Worm (Caenorhabditis elegans) whole organism, late embryonic: ENCODE measurements around the gene ceh-27.
A peak's percentile ranks its signal among the peaks of the same experiment; 100 is the strongest.

ENCODE experiments used
- C08G9.2 ChIP-seq: sonication (generic microtip); optimal IDR thresholded peaks from 2 replicates; lab custom pipeline; 2016; ENCODE audit warnings: mild to moderate bottlenecking, missing genetic modification characterization, moderate library complexity, missing compliant biosample characterization
- C38D4.7 ChIP-seq: fragments of 200-800 bp; sonication (Bioruptor generic); optimal IDR thresholded peaks from 2 replicates; lab custom pipeline; 2018; ENCODE audit warnings: mild to moderate bottlenecking, missing genetic modification characterization, moderate library complexity, missing compliant biosample characterization
- K09A11.1 ChIP-seq: sonication (generic microtip); optimal IDR thresholded peaks from 2 replicates; lab custom pipeline; 2017; ENCODE audit warnings: antibody characterized with exemption, mild to moderate bottlenecking, missing genetic modification characterization, missing compliant biosample characterization; ENCODE audit not compliant: insufficient read depth
- T23F11.4 ChIP-seq: fragments of 200-800 bp; sonication (Bioruptor generic); optimal IDR thresholded peaks from 2 replicates; lab custom pipeline; 2018; ENCODE audit warnings: mild to moderate bottlenecking, missing genetic modification characterization, missing compliant biosample characterization
- Y22D7AL.16 ChIP-seq: sonication (generic microtip); optimal IDR thresholded peaks from 2 replicates; lab custom pipeline; 2016; ENCODE audit warnings: missing genetic modification characterization, missing compliant biosample characterization
- ceh-18 ChIP-seq: sonication (generic microtip); optimal IDR thresholded peaks from 2 replicates; lab custom pipeline; 2016; ENCODE audit warnings: missing genetic modification characterization, missing compliant biosample characterization
- ceh-19 ChIP-seq: fragments of 200-800 bp; sonication (Bioruptor generic); optimal IDR thresholded peaks from 2 replicates; lab custom pipeline; 2018; ENCODE audit warnings: mild to moderate bottlenecking, missing genetic modification characterization, missing compliant biosample characterization
- ceh-22 ChIP-seq: sonication (generic microtip); optimal IDR thresholded peaks from 2 replicates; lab custom pipeline; 2017; ENCODE audit warnings: missing biosample characterization, missing genetic modification characterization
- ceh-24 ChIP-seq: sonication (generic microtip); optimal IDR thresholded peaks from 2 replicates; lab custom pipeline; 2016; ENCODE audit warnings: mild to moderate bottlenecking, missing genetic modification characterization, missing compliant biosample characterization
- ceh-30 ChIP-seq: fragments of 150-350 bp; optimal IDR thresholded peaks from 2 replicates; lab custom pipeline; 2014; ENCODE audit warnings: missing biosample characterization, missing genetic modification characterization
- ceh-31 ChIP-seq: sonication (generic microtip); optimal IDR thresholded peaks from 2 replicates; lab custom pipeline; 2016; ENCODE audit warnings: missing genetic modification characterization, missing compliant biosample characterization
- ceh-34 ChIP-seq: sonication (generic microtip); optimal IDR thresholded peaks from 2 replicates; lab custom pipeline; 2016; ENCODE audit warnings: mild to moderate bottlenecking, missing genetic modification characterization, missing compliant biosample characterization
- ceh-45 ChIP-seq: fragments of 200-800 bp; sonication (Bioruptor generic); IDR thresholded peaks from 2 replicates; pipeline ENCODE4 v1.3.6; 2022; ENCODE audit warnings: missing genetic modification reagents, missing genetic modification characterization, missing compliant biosample characterization
- ceh-6 ChIP-seq: fragments of 200-800 bp; sonication (Bioruptor generic); optimal IDR thresholded peaks from 2 replicates; lab custom pipeline; 2018; ENCODE audit warnings: mild to moderate bottlenecking, missing genetic modification characterization, missing compliant biosample characterization
- ceh-9 ChIP-seq: sonication (generic microtip); optimal IDR thresholded peaks from 2 replicates; lab custom pipeline; 2016; ENCODE audit warnings: mild to moderate bottlenecking, missing genetic modification characterization, inconsistent platforms, missing compliant biosample characterization
- dmd-4 ChIP-seq: sonication (generic microtip); optimal IDR thresholded peaks from 2 replicates; lab custom pipeline; 2016; ENCODE audit warnings: borderline replicate concordance, missing genetic modification characterization, missing compliant biosample characterization
- dve-1 ChIP-seq: sonication (generic microtip); optimal IDR thresholded peaks from 2 replicates; lab custom pipeline; 2017; ENCODE audit warnings: antibody characterized with exemption, mild to moderate bottlenecking, missing genetic modification characterization, missing compliant biosample characterization
- elt-2 ChIP-seq: sonication (generic microtip); optimal IDR thresholded peaks from 2 replicates; lab custom pipeline; 2016; ENCODE audit warnings: missing genetic modification reagents, missing genetic modification characterization, missing compliant biosample characterization
- elt-4 ChIP-seq: sonication (generic microtip); optimal IDR thresholded peaks from 2 replicates; lab custom pipeline; 2016; ENCODE audit warnings: missing genetic modification characterization, missing compliant biosample characterization
- ets-4 ChIP-seq: sonication (generic microtip); optimal IDR thresholded peaks from 2 replicates; lab custom pipeline; 2016; ENCODE audit warnings: missing genetic modification characterization, missing compliant biosample characterization
- eyg-1 ChIP-seq: sonication (generic microtip); optimal IDR thresholded peaks from 2 replicates; lab custom pipeline; 2016; ENCODE audit warnings: missing genotype, missing genetic modification characterization, missing compliant biosample characterization
- fax-1 ChIP-seq: sonication (generic microtip); optimal IDR thresholded peaks from 2 replicates; lab custom pipeline; 2016; ENCODE audit warnings: missing genotype, missing genetic modification characterization, missing compliant biosample characterization
- fkh-10 ChIP-seq: fragments of 150-350 bp; optimal IDR thresholded peaks from 2 replicates; lab custom pipeline; 2014; ENCODE audit warnings: missing biosample characterization, missing genetic modification reagents, missing genetic modification characterization
- fkh-6 ChIP-seq: sonication (generic microtip); optimal IDR thresholded peaks from 2 replicates; lab custom pipeline; 2016; ENCODE audit warnings: missing genetic modification characterization, missing compliant biosample characterization
- hlh-15 ChIP-seq: sonication (generic microtip); optimal IDR thresholded peaks from 2 replicates; lab custom pipeline; 2016; ENCODE audit warnings: missing genetic modification characterization, missing compliant biosample characterization
- hlh-30 ChIP-seq: sonication (generic microtip); optimal IDR thresholded peaks from 2 replicates; lab custom pipeline; 2017; ENCODE audit warnings: antibody characterized with exemption, missing genetic modification characterization, missing compliant biosample characterization; ENCODE audit not compliant: insufficient read depth
- hlh-6 ChIP-seq: sonication (generic microtip); optimal IDR thresholded peaks from 2 replicates; lab custom pipeline; 2016; ENCODE audit warnings: missing genotype, missing genetic modification characterization, missing compliant biosample characterization
- lim-6 ChIP-seq: sonication (generic microtip); optimal IDR thresholded peaks from 2 replicates; lab custom pipeline; 2016; ENCODE audit warnings: missing genetic modification characterization, missing compliant biosample characterization
- lin-11 ChIP-seq: fragments of 200-800 bp; sonication (Bioruptor generic); optimal IDR thresholded peaks from 2 replicates; lab custom pipeline; 2018; ENCODE audit warnings: mild to moderate bottlenecking, missing genetic modification characterization, missing compliant biosample characterization
- mec-3 ChIP-seq: sonication (generic microtip); optimal IDR thresholded peaks from 2 replicates; lab custom pipeline; 2016; ENCODE audit warnings: borderline replicate concordance, missing genetic modification characterization, missing compliant biosample characterization
- nfya-1 ChIP-seq: sonication (generic microtip); optimal IDR thresholded peaks from 2 replicates; lab custom pipeline; 2017; ENCODE audit warnings: missing genetic modification characterization, mild to moderate bottlenecking, missing compliant biosample characterization, antibody characterized with exemption, moderate library complexity
- nhr-11 ChIP-seq: fragments of 150-350 bp; optimal IDR thresholded peaks from 2 replicates; lab custom pipeline; 2014; ENCODE audit warnings: missing biosample characterization, missing genetic modification characterization
- odd-2 ChIP-seq: sonication (generic microtip); optimal IDR thresholded peaks from 2 replicates; lab custom pipeline; 2017; ENCODE audit warnings: antibody characterized with exemption, mild to moderate bottlenecking, missing genetic modification characterization, missing compliant biosample characterization
- pag-3 ChIP-seq: sonication (generic microtip); optimal IDR thresholded peaks from 2 replicates; lab custom pipeline; 2016; ENCODE audit warnings: missing compliant biosample characterization, missing genetic modification characterization, borderline replicate concordance
- pax-1 ChIP-seq: fragments of 150-350 bp; optimal IDR thresholded peaks from 2 replicates; lab custom pipeline; 2014; ENCODE audit warnings: missing biosample characterization, missing genetic modification characterization
- pha-2 ChIP-seq: sonication (generic microtip); optimal IDR thresholded peaks from 2 replicates; lab custom pipeline; 2017; ENCODE audit warnings: mild to moderate bottlenecking, missing genetic modification characterization, missing compliant biosample characterization
- pqm-1 ChIP-seq: sonication (generic microtip); optimal IDR thresholded peaks from 2 replicates; lab custom pipeline; 2016; ENCODE audit warnings: missing genetic modification characterization, missing compliant biosample characterization
- ref-2 ChIP-seq: sonication (generic microtip); optimal IDR thresholded peaks from 2 replicates; lab custom pipeline; 2016; ENCODE audit warnings: missing genetic modification characterization, missing compliant biosample characterization
- rnt-1 ChIP-seq: sonication (generic microtip); optimal IDR thresholded peaks from 2 replicates; lab custom pipeline; 2016; ENCODE audit warnings: missing genetic modification characterization, missing compliant biosample characterization
- sdc-2 ChIP-seq: sonication (generic microtip); optimal IDR thresholded peaks from 2 replicates; lab custom pipeline; 2016; ENCODE audit warnings: missing genotype, missing genetic modification characterization, missing compliant biosample characterization
- sox-2 ChIP-seq: fragments of 200-800 bp; sonication (Bioruptor generic); IDR thresholded peaks from 2 replicates; pipeline ENCODE4 v1.3.6; 2022; ENCODE audit warnings: missing genetic modification reagents, missing genetic modification characterization, missing compliant biosample characterization
- tbx-2 ChIP-seq: sonication (generic microtip); optimal IDR thresholded peaks from 2 replicates; lab custom pipeline; 2016; ENCODE audit warnings: missing genetic modification characterization, missing compliant biosample characterization
- tbx-7 ChIP-seq: sonication (generic microtip); optimal IDR thresholded peaks from 2 replicates; lab custom pipeline; 2016; ENCODE audit warnings: missing genotype, missing genetic modification characterization, missing compliant biosample characterization
- unc-42 ChIP-seq: sonication (generic microtip); optimal IDR thresholded peaks from 2 replicates; lab custom pipeline; 2016; ENCODE audit warnings: missing genotype, missing genetic modification characterization, missing compliant biosample characterization
- unc-55 ChIP-seq: sonication (generic microtip); optimal IDR thresholded peaks from 2 replicates; lab custom pipeline; 2017; ENCODE audit warnings: missing biosample characterization, missing genetic modification reagents, missing genetic modification characterization
- unc-86 ChIP-seq: sonication (generic microtip); optimal IDR thresholded peaks from 2 replicates; lab custom pipeline; 2016; ENCODE audit warnings: missing genetic modification characterization, missing compliant biosample characterization
- zip-5 ChIP-seq: sonication (generic microtip); optimal IDR thresholded peaks from 2 replicates; lab custom pipeline; 2016; ENCODE audit warnings: missing genetic modification characterization, missing compliant biosample characterization

The ceh-27 gene

DNA sequence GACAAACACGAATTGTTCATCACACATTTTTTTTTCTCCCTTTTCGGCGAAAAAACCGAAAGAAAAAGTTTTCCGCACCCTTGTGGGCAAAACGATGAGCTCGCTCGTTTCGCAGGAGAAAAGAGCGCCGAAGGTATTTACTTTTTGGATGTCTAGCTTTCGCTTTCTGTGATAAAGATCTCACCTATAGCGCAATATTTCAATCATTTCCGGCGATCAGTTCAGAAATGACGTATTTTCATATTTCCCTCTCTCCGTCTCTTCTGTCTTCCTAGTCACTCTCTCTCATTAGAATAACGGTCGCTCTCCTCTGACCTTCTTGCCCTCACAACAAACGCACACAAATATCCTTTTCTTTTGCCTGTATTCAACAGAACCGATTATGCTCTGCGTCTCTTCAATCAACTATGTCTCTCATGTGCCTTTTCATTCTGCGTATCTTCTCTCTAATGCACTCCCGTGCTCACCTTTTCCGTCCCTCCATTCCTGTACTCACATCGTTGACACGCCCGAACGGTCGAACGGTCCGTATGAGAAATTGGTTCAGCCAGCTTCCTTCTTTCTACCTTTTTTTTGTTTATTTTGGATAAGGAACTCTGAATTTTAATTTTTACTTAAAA is 9.0 kb upstream of the ceh-27 start:
- TF ChIP-seq K09A11.1 (no peak), ceh-18 (no peak), pag-3 (tag; lab: Kevin White, UChicago) (no peak), ceh-24 (tag; lab: Kevin White, UChicago) (no peak), fax-1 (tag; lab: Kevin White, UChicago) (no peak), unc-86 (tag; lab: Kevin White, UChicago) (no peak), tbx-7 (no peak), ets-4 (no peak), ceh-30 (tag; lab: Kevin White, UChicago) (no peak), ceh-34 (tag; lab: Kevin White, UChicago) (no peak), nfya-1 (tag; lab: Kevin White, UChicago) (peak; percentile 45), zip-5 (no peak), sox-2 (peak; percentile 9; the same call in 1 of the 2 replicates), fkh-10 (GFP tag; lab: Kevin White, UChicago) (no peak), T23F11.4 (GFP tag; lab: Kevin White, UChicago) (no peak), ceh-19 (no peak), ceh-22 (tag; lab: Kevin White, UChicago) (no peak), pqm-1 (tag; lab: Kevin White, UChicago) (no peak), pha-2 (tag; lab: Kevin White, UChicago) (peak; percentile 57), hlh-30 (tag; lab: Kevin White, UChicago) (peak; percentile 65), nhr-11 (tag; lab: Kevin White, UChicago) (no peak), dve-1 (tag; lab: Kevin White, UChicago) (no peak), ceh-31 (peak; percentile 3), unc-42 (tag; lab: Kevin White, UChicago) (no peak), pax-1 (tag; lab: Kevin White, UChicago) (peak; percentile 27), hlh-15 (tag; lab: Kevin White, UChicago) (no peak), rnt-1 (peak; percentile 13), ref-2 (tag; lab: Kevin White, UChicago) (peak; percentile 57), dmd-4 (tag; lab: Kevin White, UChicago) (no peak), fkh-6 (tag; lab: Kevin White, UChicago) (no peak), tbx-2 (tag; lab: Kevin White, UChicago) (peak; percentile 1), ceh-45 (GFP tag; lab: Robert Waterston, UW) (no peak), ceh-6 (GFP tag; lab: Kevin White, UChicago) (no peak), lim-6 (tag; lab: Kevin White, UChicago) (no peak), odd-2 (tag; lab: Kevin White, UChicago) (no peak)

DNA sequence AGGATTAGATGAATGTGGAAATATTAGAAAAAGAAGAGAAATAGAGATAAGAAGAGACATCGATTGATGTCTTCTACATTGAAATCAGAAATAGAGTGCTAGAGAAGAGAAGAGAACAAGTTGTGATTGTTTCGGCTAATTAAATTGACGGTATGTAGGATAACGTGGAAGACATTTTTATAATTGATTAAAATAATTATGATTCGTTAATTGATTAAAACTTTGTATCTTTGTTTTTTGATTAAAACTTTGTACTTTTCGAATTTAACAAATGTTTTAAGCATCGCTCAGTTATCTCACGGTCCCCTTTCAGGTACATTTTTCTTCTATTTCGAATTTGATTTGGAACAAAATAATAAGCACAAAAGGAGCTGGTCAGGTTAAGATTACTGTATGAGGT is 7.6 kb upstream of the ceh-27 start, which contains the start of gene lgc-44:
Gene lgc-44 (minus strand): TSS at position 101 of the 400 bp plus-strand sequence.
- TF ChIP-seq lim-6 (tag; lab: Kevin White, UChicago) (no peak), hlh-15 (tag; lab: Kevin White, UChicago) (no peak), pqm-1 (tag; lab: Kevin White, UChicago) (no peak), lin-11 (tag; lab: Kevin White, UChicago) (no peak), ceh-9 (tag; lab: Kevin White, UChicago) (no peak), Y22D7AL.16 (no peak)

ce11 chrV:11667176-11667575 is 2.3 kb upstream of the ceh-27 start, which contains the start of gene F46F3.3:
Gene F46F3.3 (plus strand): TSS chrV:11667476.
- TF ChIP-seq ceh-6 (GFP tag; lab: Kevin White, UChicago) (no peak), tbx-7 (no peak), unc-86 (tag; lab: Kevin White, UChicago) (no peak), elt-4 (no peak), C08G9.2 (no peak), mec-3 (tag; lab: Kevin White, UChicago) (no peak), unc-55 (GFP tag; lab: Kevin White, UChicago) (no peak), C38D4.7 (no peak), elt-2 (no peak), hlh-6 (tag; lab: Kevin White, UChicago) (no peak), fax-1 (tag; lab: Kevin White, UChicago) (no peak), eyg-1 (no peak), sdc-2 (tag; lab: Kevin White, UChicago) (no peak), nfya-1 (tag; lab: Kevin White, UChicago) (no peak)
